Fruit fly (Drosophila melanogaster): Measurements from ENCODE around the gene Act5C.

Act5C gene

DNA sequence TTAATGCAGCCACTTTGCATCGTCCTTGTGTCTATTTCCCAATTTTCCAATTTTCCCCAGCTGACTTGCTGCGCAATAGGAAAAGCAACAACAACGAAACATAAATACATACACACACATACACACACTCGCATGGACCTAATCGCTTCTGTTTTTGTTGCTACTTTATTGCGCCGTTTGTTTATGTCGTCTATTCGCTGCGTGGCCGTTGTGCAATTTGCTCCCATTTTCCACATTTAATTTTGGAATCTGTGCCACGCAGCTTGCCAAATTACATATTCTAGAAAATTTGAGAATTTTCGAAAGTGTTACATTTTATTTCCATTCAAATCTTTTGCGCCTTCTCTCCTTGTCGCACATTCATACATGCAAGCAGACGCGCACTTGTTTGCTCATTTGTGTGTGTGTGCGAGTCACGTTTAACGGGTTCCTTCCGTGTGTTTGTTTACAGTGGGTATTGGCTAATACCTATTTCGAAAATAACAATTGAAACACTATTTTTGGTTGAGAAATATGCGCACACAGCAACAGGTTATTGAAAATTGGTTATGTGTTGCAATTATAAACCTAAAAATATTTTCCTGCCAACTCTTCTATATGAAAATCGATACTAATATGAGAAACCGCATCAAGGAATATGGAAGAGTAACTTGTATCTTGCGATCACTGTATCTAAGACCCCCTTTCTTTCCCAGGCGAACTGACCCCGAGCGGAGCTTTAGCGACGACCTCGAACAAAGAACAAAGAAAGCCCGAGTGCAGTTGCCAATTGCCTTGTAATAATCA, 20.3 kb upstream of the Act5C start (continued):
- no peak for TF ChIP-seq CG3407 (GFP tag; optimal IDR thresholded peaks at IDR 0.05)
- TF ChIP-seq pho (GFP tag; optimal IDR thresholded peaks at IDR 0.05), result peak; percentile 51
- no peak for TF ChIP-seq Usf (GFP tag; optimal IDR thresholded peaks at IDR 0.05)
- peak; percentile 66; the same call in 2 of the 3 replicates for TF ChIP-seq dysf (GFP tag; IDR thresholded peaks at IDR 0.05)
- peak; percentile 97 for TF ChIP-seq cwo (GFP tag; optimal IDR thresholded peaks at IDR 0.05)
- peak; percentile 21 for TF ChIP-seq CG6683 (GFP tag; optimal IDR thresholded peaks at IDR 0.05)
- peak; percentile 58 for TF ChIP-seq Fer3 (tag; optimal IDR thresholded peaks at IDR 0.05)
- no peak for TF ChIP-seq CG11696 (GFP tag; IDR thresholded peaks at IDR 0.05)
- TF ChIP-seq CG7556 (GFP tag; optimal IDR thresholded peaks at IDR 0.05), result peak; percentile 55
- peak; percentile 8 for TF ChIP-seq fd102C (GFP tag; optimal IDR thresholded peaks at IDR 0.05)
- peak; percentile 30 for TF ChIP-seq CG13894 (tag; optimal IDR thresholded peaks at IDR 0.05)
- TF ChIP-seq CG13296 (GFP tag; optimal IDR thresholded peaks at IDR 0.05), result peak; percentile 47
- no peak for TF ChIP-seq CG15073 (GFP tag; optimal IDR thresholded peaks at IDR 0.05)
- TF ChIP-seq Kr (GFP tag; optimal IDR thresholded peaks at IDR 0.05), result peak; percentile 9
- peak; percentile 52 for TF ChIP-seq Sox102F (GFP tag; optimal IDR thresholded peaks at IDR 0.05)
- peak; percentile 36 for TF ChIP-seq az2 (GFP tag; optimal IDR thresholded peaks at IDR 0.05)
- no peak for TF ChIP-seq Neu2 (GFP tag; optimal IDR thresholded peaks at IDR 0.05; ENCODE audit: borderline replicate concordance)
- TF ChIP-seq Med (GFP tag), result peak; percentile 90
- TF ChIP-seq Lhr (GFP tag; optimal IDR thresholded peaks at IDR 0.05), result no peak
- no peak for TF ChIP-seq en (GFP tag; optimal IDR thresholded peaks at IDR 0.05)
- peak; percentile 17 for TF ChIP-seq CG10654 (GFP tag; optimal IDR thresholded peaks at IDR 0.05)
- TF ChIP-seq CG12391 (tag; optimal IDR thresholded peaks at IDR 0.05), result peak; percentile 46
- no peak for TF ChIP-seq Side (GFP tag; optimal IDR thresholded peaks at IDR 0.05)
- TF ChIP-seq CG9437 (GFP tag; optimal IDR thresholded peaks at IDR 0.05), result peak; percentile 43
- TF ChIP-seq trh (GFP tag; optimal IDR thresholded peaks at IDR 0.05), result no peak
- 0 out of 3 replicates have a peak, but pooled peaks have one; percentile 44 for TF ChIP-seq gce (GFP tag; IDR thresholded peaks at IDR 0.05)
- TF ChIP-seq Abd-B (GFP tag; optimal IDR thresholded peaks at IDR 0.05), result peak; percentile 43
- TF ChIP-seq CG32767 (GFP tag; IDR thresholded peaks at IDR 0.05), result no peak
- TF ChIP-seq crp (GFP tag; optimal IDR thresholded peaks at IDR 0.05), result no peak
- peak; percentile 47; the same call in 1 of the 2 replicates for TF ChIP-seq seq (GFP tag; IDR thresholded peaks at IDR 0.05)
- no peak for TF ChIP-seq da (GFP tag; optimal IDR thresholded peaks at IDR 0.05)
- no peak for TF ChIP-seq salm (tag; optimal IDR thresholded peaks at IDR 0.05)
- peak; percentile 38 for TF ChIP-seq CG1792 (GFP tag; optimal IDR thresholded peaks at IDR 0.05)
- no peak for TF ChIP-seq NC2β (GFP tag; optimal IDR thresholded peaks at IDR 0.05)
- no peak for TF ChIP-seq unc-4 (GFP tag; IDR thresholded peaks at IDR 0.05; ENCODE audit: partially characterized antibody)
- no peak for TF ChIP-seq Dad (GFP tag; optimal IDR thresholded peaks at IDR 0.05)
- peak; percentile 36; the same call in 1 of the 2 replicates for TF ChIP-seq E2f2 (GFP tag; IDR thresholded peaks at IDR 0.05)
- peak; percentile 8 for TF ChIP-seq CG6813 (GFP tag; optimal IDR thresholded peaks at IDR 0.05)
- no peak for TF ChIP-seq Poxn (GFP tag; IDR thresholded peaks at IDR 0.05)
- TF ChIP-seq CG13775 (GFP tag; optimal IDR thresholded peaks at IDR 0.05), result peak; percentile 8
- peak; percentile 44 for TF ChIP-seq corto (GFP tag; optimal IDR thresholded peaks at IDR 0.05)
- TF ChIP-seq ase (GFP tag; IDR thresholded peaks at IDR 0.05), result no peak
- peak; percentile 33 for TF ChIP-seq her (GFP tag; optimal IDR thresholded peaks at IDR 0.05)
- TF ChIP-seq CG16863 (GFP tag; optimal IDR thresholded peaks at IDR 0.05), result peak; percentile 22
- TF ChIP-seq CG13624 (GFP tag; optimal IDR thresholded peaks at IDR 0.05), result peak; percentile 88
- no peak for TF ChIP-seq pzg (GFP tag; optimal IDR thresholded peaks at IDR 0.05)
- peak; percentile 59 for TF ChIP-seq CG15479 (GFP tag; optimal IDR thresholded peaks at IDR 0.05)
- TF ChIP-seq CG14050 (GFP tag; IDR thresholded peaks at IDR 0.05), result peak; percentile 23; the same call in 1 of the 3 replicates
- TF ChIP-seq MBD-R2 (GFP tag; IDR thresholded peaks at IDR 0.05), result no peak

All from whole organism, embryonic.